Worm (Caenorhabditis elegans): ENCODE results near the gene Y27F2A.6.
"Not testable (repeated sequence)": the region's sequence is repeated elsewhere in the genome, so short reads cannot be mapped to it uniquely, and the experiment has no call there.

ce11 chrII:3191544-3191943 is 8.3 kb upstream of the Y27F2A.6 start, which contains the start of gene Y27F2A.9:
- TF ChIP-seq T22C8.4 (GFP tag; IDR thresholded peaks at IDR 0.05); klf-2 (GFP tag; conservative IDR thresholded peaks at IDR 0.05); ztf-29 (GFP tag; IDR thresholded peaks at IDR 0.05); flt-1 (GFP tag; IDR thresholded peaks at IDR 0.05); med-1 (GFP tag; optimal IDR thresholded peaks at IDR 0.05; ENCODE audit: insufficient read depth); ref-1 (GFP tag; conservative IDR thresholded peaks at IDR 0.05): not testable (repeated sequence)

Measured in whole organism, midembryonic.